Fruit fly (Drosophila melanogaster) Kc167 (cell line): ENCODE measurements around the gene CG8149.

ENCODE experiments used
- Myc ChIP-seq: fragments of >200 bp; optimal IDR thresholded peaks from 2 replicates; lab custom pipeline; 2017; ENCODE audit warnings: missing external identifiers
- Sin3A ChIP-seq: fragments of >200 bp; optimal IDR thresholded peaks from 2 replicates; lab custom pipeline; 2018; ENCODE audit warnings: missing external identifiers
- h ChIP-seq: fragments of >200 bp; optimal IDR thresholded peaks from 3 replicates; lab custom pipeline; 2018; ENCODE audit warnings: missing external identifiers
- insv ChIP-seq: fragments of >200 bp; optimal IDR thresholded peaks from 3 replicates; lab custom pipeline; 2018; ENCODE audit warnings: missing external identifiers
- psq ChIP-seq: fragments of >200 bp; optimal IDR thresholded peaks from 2 replicates; lab custom pipeline; 2017; ENCODE audit warnings: missing external identifiers
- ttk ChIP-seq: sonication (Bioruptor generic); optimal IDR thresholded peaks from 2 replicates; lab custom pipeline; 2017; ENCODE audit warnings: missing external identifiers

Gene CG8149

DNA sequence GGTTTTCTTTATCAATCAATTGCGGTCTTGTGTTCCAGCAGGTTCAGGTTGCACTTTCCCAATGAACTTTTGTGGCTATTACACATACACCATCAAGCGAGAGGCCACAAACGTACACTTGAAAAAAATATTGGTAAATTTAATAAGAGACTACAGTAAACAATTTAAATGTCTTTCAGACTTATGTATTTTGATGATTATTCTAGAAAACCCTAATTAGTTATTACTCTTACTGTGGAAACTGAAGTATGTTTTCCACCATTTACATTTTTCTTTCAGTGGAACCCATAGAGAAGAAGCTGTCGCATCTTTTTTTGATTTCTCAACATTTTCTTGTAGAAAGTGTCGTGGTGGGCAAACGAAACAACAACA is 29.7 kb downstream of the CG8149 start:
- no peak for TF ChIP-seq Myc
- TF ChIP-seq h: no peak
- no peak for TF ChIP-seq insv (lab: Kevin White, UChicago)
- TF ChIP-seq psq (lab: Kevin White, UChicago): no peak
- TF ChIP-seq ttk: no peak
- no peak for TF ChIP-seq Sin3A (lab: Kevin White, UChicago)

DNA sequence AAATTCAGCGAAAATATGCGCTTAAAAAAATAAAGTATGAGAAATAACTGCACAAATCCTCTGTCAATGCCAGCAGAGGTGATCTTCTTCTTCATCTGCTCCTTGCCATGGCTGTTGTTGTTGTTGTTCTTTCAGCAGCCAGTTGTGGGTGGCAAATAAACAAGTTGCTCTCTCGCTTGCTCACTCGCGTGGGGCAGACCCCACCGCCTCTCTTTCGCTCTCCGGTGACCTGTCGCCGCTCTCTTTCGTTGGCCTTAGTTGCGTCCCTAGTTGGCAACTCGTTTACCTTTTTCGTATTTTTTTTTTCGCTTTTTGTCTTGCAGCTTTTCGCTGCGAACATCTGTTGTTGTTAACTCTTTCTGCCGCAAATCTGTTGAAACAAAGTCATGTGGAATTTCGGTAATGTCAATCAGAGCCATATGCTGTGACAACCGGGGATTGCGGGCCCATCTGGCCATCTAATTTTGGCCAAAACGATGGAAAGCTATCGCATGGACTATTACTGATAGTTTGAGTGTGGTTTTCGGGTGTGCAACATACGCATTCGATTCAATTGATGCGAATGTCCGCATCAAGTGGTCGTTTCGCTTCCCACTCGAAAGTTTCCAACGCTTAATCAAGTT is 30.2 kb downstream of the CG8149 start:
- TF ChIP-seq psq (lab: Kevin White, UChicago): no peak
- TF ChIP-seq Myc: no peak
- TF ChIP-seq h: no peak
- TF ChIP-seq ttk: no peak
- no peak for TF ChIP-seq Sin3A (lab: Kevin White, UChicago)
- no peak for TF ChIP-seq insv (lab: Kevin White, UChicago)

DNA sequence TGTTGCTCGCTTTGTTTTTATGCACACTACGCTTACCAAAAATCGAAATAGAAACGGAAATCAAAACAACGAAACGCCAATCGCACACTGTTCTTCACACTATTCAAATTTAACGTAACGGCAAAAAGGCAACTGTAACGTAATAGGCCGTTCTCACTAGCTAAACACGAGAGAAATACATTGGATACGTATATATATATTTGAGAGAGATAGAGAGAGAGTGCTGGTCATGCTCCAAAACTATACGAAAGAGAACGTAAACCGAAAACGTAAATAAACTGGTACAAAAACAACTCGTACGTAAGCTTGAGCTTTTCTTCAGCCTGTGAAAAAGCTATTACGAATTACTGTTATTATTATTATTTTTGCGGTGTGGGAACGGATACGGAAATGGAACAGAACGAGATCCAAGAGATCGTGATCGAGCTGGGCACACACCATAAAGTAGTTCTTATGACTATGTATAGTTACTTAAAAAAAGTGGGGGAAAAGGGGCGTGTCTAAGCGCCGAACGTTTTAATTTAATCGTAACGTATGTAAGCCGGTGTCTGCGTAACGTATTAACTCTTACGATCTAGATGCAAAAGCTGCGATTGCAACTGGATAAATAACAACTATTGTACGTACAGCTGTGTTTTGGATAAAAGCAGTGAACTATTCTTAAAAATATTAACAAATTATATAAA is 39.2 kb downstream of the CG8149 start:
- TF ChIP-seq h (no peak), Sin3A (lab: Kevin White, UChicago) (no peak), psq (lab: Kevin White, UChicago) (no peak), ttk (no peak), insv (lab: Kevin White, UChicago) (no peak), Myc (no peak)

DNA sequence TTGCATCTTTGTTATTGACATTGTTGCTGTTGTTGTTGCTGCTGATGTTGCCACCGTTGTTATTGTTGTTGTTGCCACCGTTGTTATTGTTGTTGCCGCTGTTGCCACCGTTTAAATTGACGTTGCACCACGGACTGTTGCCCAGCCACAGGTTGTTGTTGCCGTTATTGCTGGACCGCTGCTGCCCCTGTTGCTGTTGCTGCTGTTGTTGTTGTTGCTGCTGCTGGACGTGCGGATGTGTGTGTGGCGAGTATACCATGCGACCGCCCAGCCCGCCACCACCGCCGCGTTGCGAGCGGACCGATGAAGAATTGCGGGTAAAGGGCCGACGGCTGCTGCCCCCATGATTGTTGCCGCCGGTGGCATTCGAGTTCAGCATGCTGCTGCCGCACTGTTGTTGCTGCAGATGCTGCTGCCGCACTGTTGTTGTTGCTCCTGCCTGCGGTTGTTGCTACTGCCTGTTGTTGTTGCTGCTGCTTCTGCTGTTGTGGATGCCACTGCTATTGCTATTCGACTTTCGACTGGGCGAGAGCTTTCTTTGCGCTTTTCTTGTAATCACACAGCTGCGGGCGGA is 42.4 kb downstream of the CG8149 start:
- TF ChIP-seq Myc: no peak

DNA sequence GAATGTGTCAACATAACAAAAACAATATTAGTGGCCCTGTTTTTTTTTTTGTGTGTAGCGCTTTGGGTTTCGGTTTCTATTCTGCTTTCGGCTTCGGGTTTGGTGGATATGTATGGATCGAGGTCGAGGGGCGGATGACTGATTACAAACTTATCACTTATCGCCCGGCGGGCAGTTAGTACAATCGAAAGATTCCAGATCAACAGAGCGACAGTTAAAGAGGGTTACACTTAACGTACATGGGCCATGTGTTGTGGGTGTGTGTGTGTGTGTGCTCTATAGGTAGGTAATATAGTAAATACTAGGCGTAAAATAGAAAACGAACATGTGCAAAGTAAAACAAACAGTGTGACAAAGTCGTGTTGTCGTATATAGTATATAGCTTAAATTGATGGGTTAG is 44.3 kb downstream of the CG8149 start:
- TF ChIP-seq h (no peak), psq (lab: Kevin White, UChicago) (no peak), Myc (no peak), insv (lab: Kevin White, UChicago) (no peak), ttk (no peak), Sin3A (lab: Kevin White, UChicago) (no peak)

DNA sequence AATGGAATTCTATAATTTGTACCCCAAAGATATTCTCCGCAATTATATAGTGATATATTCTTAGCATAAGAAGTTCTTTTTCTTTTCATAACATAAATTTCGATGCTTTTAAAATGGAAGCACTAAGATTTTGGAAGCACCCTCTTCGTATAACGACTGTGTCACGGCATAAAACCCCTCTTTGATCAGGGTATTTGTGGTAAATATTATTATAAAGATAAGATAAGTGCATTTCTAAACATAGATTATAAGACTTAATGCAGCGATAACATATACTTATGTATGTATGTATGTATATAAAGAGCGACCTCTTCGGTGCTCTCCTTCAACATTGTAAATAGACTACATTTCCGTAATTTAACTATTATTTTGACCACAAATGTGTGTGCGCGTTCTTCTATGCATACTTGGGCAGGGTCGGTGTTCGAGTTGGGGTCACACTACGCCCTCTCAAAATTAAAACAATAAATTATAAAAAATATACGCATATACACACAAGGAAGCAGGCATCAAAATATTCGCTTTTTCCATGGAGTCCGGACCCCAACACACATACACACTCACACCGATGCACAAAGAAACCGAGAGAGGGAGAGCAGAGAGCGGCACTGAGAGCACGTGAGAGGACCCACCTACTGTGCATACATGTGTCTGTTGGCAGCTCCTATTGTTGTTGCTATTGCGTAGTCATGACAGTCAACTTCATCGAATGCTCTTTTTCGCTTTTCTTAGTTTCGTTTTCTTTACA is 46.0 kb downstream of the CG8149 start:
- TF ChIP-seq ttk (no peak), psq (lab: Kevin White, UChicago) (no peak), Myc (no peak), Sin3A (lab: Kevin White, UChicago) (no peak), insv (lab: Kevin White, UChicago) (no peak), h (no peak)

DNA sequence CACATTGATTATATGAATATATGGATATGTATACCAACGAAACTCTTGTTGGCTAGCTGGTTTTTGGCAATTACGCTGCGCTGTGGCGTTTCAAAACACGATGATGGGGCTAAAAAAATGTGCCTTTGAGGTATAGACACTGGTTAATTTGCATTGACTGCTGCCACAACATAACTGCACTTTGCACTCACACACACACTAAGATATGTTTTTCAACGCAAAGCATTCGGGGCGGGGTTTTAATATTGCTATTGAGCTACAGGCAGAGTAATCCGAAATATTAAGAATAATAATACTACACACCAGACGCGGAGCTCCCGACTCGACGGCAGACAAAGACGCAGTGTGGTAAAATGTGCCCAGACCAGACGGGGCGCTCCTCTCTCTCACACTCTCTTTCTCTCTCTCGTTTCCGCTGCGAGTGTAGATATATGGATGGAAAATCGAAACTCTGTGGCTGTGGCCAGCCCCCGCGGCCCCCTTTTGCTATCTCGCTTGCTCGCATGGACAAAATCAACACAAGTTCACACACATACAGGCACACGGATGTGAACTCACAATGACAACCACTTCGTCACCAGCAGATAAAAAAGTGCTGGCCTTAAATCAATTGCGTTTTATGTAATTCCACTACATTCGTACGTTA is 46.7 kb downstream of the CG8149 start:
- TF ChIP-seq h (no peak), psq (lab: Kevin White, UChicago) (no peak), Sin3A (lab: Kevin White, UChicago) (no peak), insv (lab: Kevin White, UChicago) (peak; percentile 82), Myc (no peak), ttk (no peak)

DNA sequence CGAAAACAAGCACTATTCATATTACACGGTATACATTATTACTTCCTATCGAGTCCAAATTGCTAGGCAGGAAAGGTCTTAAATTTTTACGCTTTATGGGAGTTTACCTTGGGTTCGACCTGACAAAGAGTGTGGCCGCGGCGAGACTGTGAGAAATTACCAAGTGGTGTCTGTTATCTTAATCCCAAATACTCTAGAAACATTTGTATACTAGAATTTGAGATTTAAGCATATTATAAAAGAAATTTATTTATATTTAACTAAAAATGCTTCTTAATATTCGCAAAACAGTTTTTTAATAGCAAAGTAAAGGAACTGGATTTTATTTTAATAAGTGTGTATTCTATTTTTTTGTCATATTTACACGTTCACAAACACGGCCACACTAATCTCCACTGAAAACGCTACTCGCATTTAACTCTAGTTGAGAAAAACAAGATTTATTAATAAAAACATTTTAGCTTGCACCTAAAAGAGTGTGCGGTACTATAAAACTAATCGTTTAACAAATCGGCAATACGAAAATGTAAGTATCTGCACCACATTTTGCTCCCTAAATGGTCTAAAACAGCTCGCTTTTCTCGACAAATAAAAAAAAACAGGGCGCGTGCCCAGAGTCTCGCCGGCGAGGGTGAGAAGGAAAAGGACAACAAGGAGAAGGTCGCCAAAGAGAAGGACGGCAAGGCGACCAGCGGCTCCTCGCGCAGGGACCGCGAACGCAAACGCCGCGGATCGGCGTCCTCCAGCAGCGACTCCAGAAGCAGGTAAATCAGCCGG is 47.4 kb downstream of the CG8149 start, which contains the start of the genes mura and RnpS1:
Gene mura (minus strand): TSS at position 148 of the 777 bp plus-strand sequence.
Gene RnpS1 (plus strand): TSS at position 376 of the 777 bp plus-strand sequence.
- TF ChIP-seq psq (lab: Kevin White, UChicago) (no peak), Sin3A (lab: Kevin White, UChicago) (no peak), insv (lab: Kevin White, UChicago) (no peak), Myc (no peak), h (no peak), ttk (no peak)
